Fruit fly (Drosophila melanogaster) whole organism, embryonic: ENCODE measurements around the gene CG1273.

Experiments
- Antp ChIP-seq: fragments of 200-800 bp; sonication (Bioruptor generic); optimal IDR thresholded peaks from 3 replicates; lab custom pipeline; 2016; ENCODE audit warnings: missing biosample characterization, missing genetic modification characterization
- Asciz ChIP-seq: fragments of 200-800 bp; sonication (Bioruptor generic); optimal IDR thresholded peaks from 2 replicates; lab custom pipeline; 2017; ENCODE audit warnings: missing biosample characterization, mild to moderate bottlenecking, missing genetic modification characterization, missing genetic modification reagents
- CG10267 ChIP-seq: fragments of 200-800 bp; sonication (Bioruptor generic); optimal IDR thresholded peaks from 2 replicates; lab custom pipeline; 2018; ENCODE audit warnings: missing biosample characterization, mild to moderate bottlenecking, missing genetic modification characterization, moderate library complexity
- CG10979 ChIP-seq: fragments of 200-800 bp; sonication (Bioruptor generic); optimal IDR thresholded peaks from 2 replicates; lab custom pipeline; 2018; ENCODE audit warnings: missing biosample characterization, mild to moderate bottlenecking, missing genetic modification characterization, moderate library complexity
- CG12391 ChIP-seq: fragments of 200-800 bp; sonication (Bioruptor generic); optimal IDR thresholded peaks from 3 replicates; lab custom pipeline; 2018; ENCODE audit warnings: missing biosample characterization, mild to moderate bottlenecking, missing genetic modification characterization, moderate library complexity
- CG13123 ChIP-seq: fragments of 200-800 bp; sonication (Bioruptor generic); optimal IDR thresholded peaks from 2 replicates; lab custom pipeline; 2016; ENCODE audit warnings: missing biosample characterization, missing genetic modification characterization
- CG14014 ChIP-seq: fragments of 200-800 bp; sonication (Bioruptor generic); IDR thresholded peaks from 2 replicates; pipeline ENCODE4 v1.3.6; 2022; ENCODE audit warnings: missing biosample characterization, missing genetic modification characterization
- CG14667 ChIP-seq: fragments of 200-800 bp; sonication (Bioruptor generic); IDR thresholded peaks from 2 replicates; pipeline ENCODE4 v1.3.6; 2022; ENCODE audit warnings: missing biosample characterization, missing genetic modification characterization
- CG15601 ChIP-seq: fragments of 200-800 bp; sonication (Bioruptor generic); optimal IDR thresholded peaks from 3 replicates; lab custom pipeline; 2019; ENCODE audit warnings: missing biosample characterization, mild to moderate bottlenecking, missing genetic modification characterization, moderate library complexity
- CG1647 ChIP-seq: fragments of 200-800 bp; sonication (Bioruptor generic); optimal IDR thresholded peaks from 3 replicates; lab custom pipeline; 2016; ENCODE audit warnings: missing biosample characterization, missing genetic modification characterization
- CG17361 ChIP-seq: fragments of 200-800 bp; sonication (Bioruptor generic); IDR thresholded peaks from 3 replicates; pipeline ENCODE4 v1.3.6; 2022; ENCODE audit warnings: missing biosample characterization, missing genetic modification characterization
- CG18011 ChIP-seq: fragments of 200-800 bp; sonication (Bioruptor generic); optimal IDR thresholded peaks from 2 replicates; lab custom pipeline; 2017; ENCODE audit warnings: missing biosample characterization, missing genetic modification characterization, mild to moderate bottlenecking, moderate library complexity, missing genotype
- CG18619 ChIP-seq: fragments of 200-800 bp; sonication (Bioruptor generic); optimal IDR thresholded peaks from 3 replicates; lab custom pipeline; 2017; ENCODE audit warnings: missing biosample characterization, mild to moderate bottlenecking, missing genetic modification characterization
- CG2120 ChIP-seq: fragments of 200-800 bp; sonication (Bioruptor generic); optimal IDR thresholded peaks from 3 replicates; lab custom pipeline; 2016; ENCODE audit warnings: missing biosample characterization, missing genetic modification characterization
- CG2678 ChIP-seq: fragments of 200-800 bp; sonication (Bioruptor generic); optimal IDR thresholded peaks from 3 replicates; lab custom pipeline; 2019; ENCODE audit warnings: missing biosample characterization, mild to moderate bottlenecking, missing genetic modification characterization, moderate library complexity
- CG34376 ChIP-seq: fragments of 200-800 bp; sonication (Bioruptor generic); optimal IDR thresholded peaks from 2 replicates; lab custom pipeline; 2018; ENCODE audit warnings: missing biosample characterization, mild to moderate bottlenecking, missing genetic modification characterization
- CG6683 ChIP-seq: fragments of 200-800 bp; sonication (Bioruptor generic); optimal IDR thresholded peaks from 2 replicates; lab custom pipeline; 2017; ENCODE audit warnings: missing biosample characterization, mild to moderate bottlenecking, missing genetic modification characterization, missing genetic modification reagents
- CG6791 ChIP-seq: fragments of 200-800 bp; sonication (Bioruptor generic); IDR thresholded peaks from 3 replicates; pipeline ENCODE4 v1.3.6; 2022; ENCODE audit warnings: missing biosample characterization, missing genetic modification characterization; ENCODE audit not compliant: partially characterized antibody
- D ChIP-seq, 2 experiments: fragments of 200-800 bp in 1 of 2; fragments of >200 bp in 1 of 2; sonication (Bioruptor generic) in 1 of 2; optimal IDR thresholded peaks; 2 replicates in 1 of 2; 3 replicates in 1 of 2; lab custom pipeline; 2017; ENCODE audit warnings: mild to moderate bottlenecking in 1 of 2, missing biosample characterization in 1 of 2, missing genetic modification characterization in 1 of 2, missing genetic modification reagents in 1 of 2
- GATAe ChIP-seq: fragments of 200-800 bp; sonication (Bioruptor generic); conservative IDR thresholded peaks from 2 replicates; pipeline ENCODE4 v1.3.6; 2022; ENCODE audit warnings: missing biosample characterization, missing genetic modification characterization
- Hmx ChIP-seq: fragments of 200-800 bp; sonication (Bioruptor generic); optimal IDR thresholded peaks from 2 replicates; lab custom pipeline; 2016; ENCODE audit warnings: missing biosample characterization, missing genetic modification characterization
- Meics ChIP-seq: fragments of 200-800 bp; sonication (Bioruptor generic); optimal IDR thresholded peaks from 2 replicates; lab custom pipeline; 2017; ENCODE audit warnings: missing biosample characterization, mild to moderate bottlenecking, missing genetic modification characterization
- Mes4 ChIP-seq: fragments of 200-800 bp; sonication (Bioruptor generic); optimal IDR thresholded peaks from 2 replicates; lab custom pipeline; 2016; ENCODE audit warnings: missing biosample characterization, missing genetic modification characterization
- Oli ChIP-seq: fragments of 200-800 bp; sonication (Bioruptor generic); optimal IDR thresholded peaks from 2 replicates; lab custom pipeline; 2018; ENCODE audit warnings: missing biosample characterization, mild to moderate bottlenecking, missing genetic modification characterization, moderate library complexity
- Pdp1 ChIP-seq, 2 experiments: fragments of 200-800 bp; sonication (Bioruptor generic); optimal IDR thresholded peaks; 3 replicates each; lab custom pipeline; 2016; ENCODE audit warnings: missing biosample characterization in 2 of 2, missing genetic modification characterization in 2 of 2, mild to moderate bottlenecking in 1 of 2, moderate library complexity in 1 of 2
- Scr ChIP-seq: fragments of 200-800 bp; sonication (Bioruptor generic); IDR thresholded peaks from 2 replicates; pipeline ENCODE4 v1.3.6; 2022; ENCODE audit warnings: missing biosample characterization, missing genetic modification characterization; ENCODE audit not compliant: partially characterized antibody
- Sox102F ChIP-seq: fragments of 200-800 bp; sonication (Bioruptor generic); optimal IDR thresholded peaks from 2 replicates; lab custom pipeline; 2018; ENCODE audit warnings: missing biosample characterization, mild to moderate bottlenecking, missing genetic modification characterization, moderate library complexity
- Xbp1 ChIP-seq: fragments of 200-800 bp; sonication (Bioruptor generic); optimal IDR thresholded peaks from 3 replicates; lab custom pipeline; 2016; ENCODE audit warnings: missing biosample characterization, mild to moderate bottlenecking, missing genetic modification characterization
- bcd ChIP-seq: fragments of 200-800 bp; sonication (Bioruptor generic); optimal IDR thresholded peaks from 2 replicates; lab custom pipeline; 2017; ENCODE audit warnings: missing biosample characterization, mild to moderate bottlenecking, missing genetic modification characterization
- bsh ChIP-seq, 2 experiments: fragments of 200-800 bp; sonication (Bioruptor generic); optimal IDR thresholded peaks; 2 replicates each; lab custom pipeline; 2017 to 2018; ENCODE audit warnings: mild to moderate bottlenecking in 2 of 2, missing biosample characterization in 2 of 2, missing genetic modification characterization in 2 of 2, moderate library complexity in 1 of 2
- ci ChIP-seq: fragments of 200-800 bp; sonication (Bioruptor generic); IDR thresholded peaks from 3 replicates; pipeline ENCODE4 v1.3.6; 2022; ENCODE audit warnings: missing biosample characterization, missing genetic modification characterization
- cwo ChIP-seq: fragments of 200-800 bp; sonication (Bioruptor generic); optimal IDR thresholded peaks from 3 replicates; lab custom pipeline; 2017; ENCODE audit warnings: missing biosample characterization, missing genetic modification characterization, mild to moderate bottlenecking, moderate library complexity, missing genetic modification reagents
- disco-r ChIP-seq: fragments of 200-800 bp; sonication (Bioruptor generic); optimal IDR thresholded peaks from 2 replicates; lab custom pipeline; 2016; ENCODE audit warnings: missing biosample characterization, missing genetic modification characterization
- exex ChIP-seq: fragments of 200-800 bp; sonication (Bioruptor generic); optimal IDR thresholded peaks from 4 replicates; lab custom pipeline; 2018; ENCODE audit warnings: missing biosample characterization, mild to moderate bottlenecking, missing genetic modification characterization, moderate library complexity
- grau ChIP-seq: fragments of 200-800 bp; optimal IDR thresholded peaks from 3 replicates; lab custom pipeline; 2019; ENCODE audit warnings: missing biosample characterization, mild to moderate bottlenecking, missing genetic modification characterization, moderate library complexity
- kah ChIP-seq: fragments of 200-800 bp; sonication (Bioruptor generic); optimal IDR thresholded peaks from 2 replicates; lab custom pipeline; 2018; ENCODE audit warnings: missing biosample characterization, mild to moderate bottlenecking, missing genetic modification characterization
- lilli ChIP-seq: fragments of 200-800 bp; sonication (Bioruptor generic); optimal IDR thresholded peaks from 3 replicates; lab custom pipeline; 2016; ENCODE audit warnings: missing biosample characterization, missing genetic modification characterization
- mam ChIP-seq: fragments of 200-800 bp; sonication (Bioruptor generic); optimal IDR thresholded peaks from 3 replicates; lab custom pipeline; 2016; ENCODE audit warnings: missing biosample characterization, missing genetic modification characterization
- odd ChIP-seq: fragments of 200-800 bp; sonication (Bioruptor generic); optimal IDR thresholded peaks from 2 replicates; lab custom pipeline; 2017; ENCODE audit warnings: missing biosample characterization, mild to moderate bottlenecking, missing genetic modification characterization
- ranshi ChIP-seq: fragments of 200-800 bp; sonication (Bioruptor generic); IDR thresholded peaks from 2 replicates; pipeline ENCODE4 v1.3.6; 2022; ENCODE audit warnings: missing biosample characterization, missing genetic modification characterization
- sens ChIP-seq: fragments of 200-800 bp; sonication (Bioruptor generic); peaks from one replicate; lab custom pipeline; 2016; ENCODE audit warnings: missing biosample characterization, missing genetic modification characterization
- stc ChIP-seq: fragments of 200-800 bp; sonication (Bioruptor generic); IDR thresholded peaks from 2 replicates; pipeline ENCODE4 v1.3.6; 2022; ENCODE audit warnings: missing biosample characterization, missing genetic modification characterization
- sug ChIP-seq: fragments of 200-800 bp; optimal IDR thresholded peaks from 2 replicates; lab custom pipeline; 2019; ENCODE audit warnings: missing biosample characterization, mild to moderate bottlenecking, missing genetic modification characterization, moderate library complexity
- unpg ChIP-seq: fragments of 200-800 bp; sonication (Bioruptor generic); optimal IDR thresholded peaks from 3 replicates; lab custom pipeline; 2018; ENCODE audit warnings: missing biosample characterization, mild to moderate bottlenecking, missing genetic modification characterization, moderate library complexity
- vvl ChIP-seq: fragments of 200-800 bp; sonication (Bioruptor generic); IDR thresholded peaks from 2 replicates; pipeline ENCODE4 v1.3.6; 2022; ENCODE audit warnings: missing biosample characterization, missing genetic modification characterization
- wdn ChIP-seq: fragments of 200-800 bp; sonication (Bioruptor generic); IDR thresholded peaks from 2 replicates; pipeline ENCODE4 v1.3.6; 2022; ENCODE audit warnings: missing biosample characterization, missing genetic modification characterization
- zfh1 ChIP-seq: fragments of 200-800 bp; sonication (Bioruptor generic); IDR thresholded peaks from 3 replicates; pipeline ENCODE4 v1.3.6; 2022; ENCODE audit warnings: missing biosample characterization, missing genetic modification characterization

The CG1273 gene

DNA sequence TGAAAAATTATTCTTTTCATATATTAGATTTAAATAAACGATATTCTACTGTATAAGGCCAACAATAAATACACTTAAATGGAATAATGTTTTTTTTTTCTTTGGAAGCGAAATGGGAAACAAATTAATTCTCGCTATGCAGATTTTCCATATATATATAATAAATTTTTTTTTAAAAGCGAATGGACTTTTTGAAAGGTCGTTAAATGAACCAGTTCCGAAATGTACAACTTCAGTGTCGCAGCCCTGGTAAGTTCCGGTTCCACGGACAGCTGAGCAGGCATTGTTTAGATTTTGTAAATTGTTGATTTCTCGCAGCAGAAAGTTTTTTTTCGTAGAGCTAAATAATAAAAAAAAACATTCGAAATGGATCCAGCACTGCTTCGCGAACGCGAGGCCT is 23.3 kb downstream of the CG1273 start, which contains the start of gene TfIIEbeta (continued):
- no peak for TF ChIP-seq CG13123
- TF ChIP-seq ranshi (GFP tag; lab: Robert Waterston, UW) = no peak

DNA sequence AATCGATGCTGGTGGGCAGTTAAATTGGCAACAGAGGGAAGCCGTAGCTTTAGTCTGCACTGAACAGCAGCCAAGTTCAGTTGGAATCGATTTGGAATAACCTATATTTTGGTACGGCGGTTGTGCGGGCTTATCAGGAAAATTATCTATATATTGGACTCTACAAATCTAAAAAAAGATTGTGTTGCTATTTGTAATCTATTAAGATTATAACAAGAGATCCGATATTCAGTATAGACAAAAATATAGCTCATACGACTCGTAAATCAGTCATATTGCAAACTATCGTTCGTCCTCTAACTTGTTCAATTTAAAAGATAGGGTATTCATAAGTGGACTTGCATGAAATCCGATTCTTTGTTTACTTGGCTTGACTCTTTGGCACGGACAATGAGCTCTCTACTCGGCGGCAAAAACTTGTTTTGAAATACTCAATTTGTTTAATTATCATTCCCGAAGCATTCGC is 25.1 kb downstream of the CG1273 start, which contains the start of gene Hexo1:
Hexo1 (plus strand) TSS at position 51 of the 466 bp plus-strand sequence.
- TF ChIP-seq Antp (GFP tag; lab: Kevin White, UChicago) = no peak
- peak; percentile 56; the same call in 1 of the 3 replicates for TF ChIP-seq ci (GFP tag; lab: Robert Waterston, UW)
- no peak for TF ChIP-seq D (optimal IDR thresholded peaks at IDR 0.05; lab: Kevin White, UChicago)
- no peak for TF ChIP-seq D (GFP tag; optimal IDR thresholded peaks at IDR 0.05; lab: Kevin White, UChicago)
- no peak for TF ChIP-seq Asciz (GFP tag; lab: Kevin White, UChicago)
- TF ChIP-seq Mes4 (GFP tag; lab: Kevin White, UChicago) = no peak
- TF ChIP-seq kah (GFP tag; lab: Kevin White, UChicago) = no peak
- TF ChIP-seq GATAe (GFP tag; lab: Robert Waterston, UW) = peak; percentile 37; the same call in 1 of the 2 replicates
- TF ChIP-seq odd (GFP tag; lab: Kevin White, UChicago) = peak; percentile 36
- TF ChIP-seq Sox102F (GFP tag; lab: Kevin White, UChicago) = peak; percentile 33
- no peak for TF ChIP-seq Scr
- peak; percentile 15 for TF ChIP-seq mam (GFP tag; lab: Kevin White, UChicago)
- no peak for TF ChIP-seq CG15601 (tag; lab: Kevin White, UChicago)
- TF ChIP-seq CG34376 (GFP tag; lab: Kevin White, UChicago) = peak; percentile 79
- TF ChIP-seq CG10979 (tag; lab: Kevin White, UChicago) = peak; percentile 21
- TF ChIP-seq CG2678 (tag; lab: Kevin White, UChicago) = peak; percentile 51
- TF ChIP-seq Oli (tag; lab: Kevin White, UChicago) = peak; percentile 25
- no peak; the same call in 1 of the 2 replicates for TF ChIP-seq vvl
- peak; percentile 1 for TF ChIP-seq Xbp1 (GFP tag; lab: Kevin White, UChicago)
- TF ChIP-seq CG18619 (GFP tag; lab: Kevin White, UChicago) = no peak
- no peak for TF ChIP-seq Hmx
- TF ChIP-seq CG18011 (GFP tag; lab: Kevin White, UChicago) = peak; percentile 23
- no peak for TF ChIP-seq zfh1
- peak; percentile 36 for TF ChIP-seq unpg (GFP tag; lab: Kevin White, UChicago)
- peak; percentile 17 for TF ChIP-seq cwo (GFP tag; lab: Kevin White, UChicago)
- TF ChIP-seq CG6791 (GFP tag; lab: Robert Waterston, UW) = 0 out of 3 replicates have a peak, but pooled peaks have one; percentile 22
- peak; percentile 8 for TF ChIP-seq CG10267 (tag; lab: Kevin White, UChicago)
- peak; percentile 21 for TF ChIP-seq sens
- TF ChIP-seq CG12391 (tag; lab: Kevin White, UChicago) = peak; percentile 27
- no peak for TF ChIP-seq disco-r (GFP tag; lab: Kevin White, UChicago)
- 0 out of 2 replicates have a peak, but pooled peaks have one; percentile 33 for TF ChIP-seq wdn (GFP tag; lab: Robert Waterston, UW)
- peak; percentile 80 for TF ChIP-seq sug
- TF ChIP-seq CG2120 = peak; percentile 53
- peak; percentile 44 for TF ChIP-seq Meics (GFP tag; lab: Kevin White, UChicago)
- peak; percentile 39 for TF ChIP-seq grau (tag; lab: Kevin White, UChicago)
- peak in 1 of 2 experiments; percentile 23 for TF ChIP-seq Pdp1 (GFP tag; optimal IDR thresholded peaks at IDR 0.05; lab: Kevin White, UChicago)
- peak; percentile 35 to 58 for TF ChIP-seq bsh (GFP tag; optimal IDR thresholded peaks at IDR 0.05; lab: Kevin White, UChicago)
- TF ChIP-seq stc (GFP tag; lab: Robert Waterston, UW) = no peak
- no peak for TF ChIP-seq CG6683 (GFP tag; lab: Kevin White, UChicago)
- TF ChIP-seq CG14667 = no peak
- TF ChIP-seq exex = peak; percentile 48
- TF ChIP-seq CG14014 (GFP tag; lab: Robert Waterston, UW) = 0 out of 2 replicates have a peak, but pooled peaks have one; percentile 16
- TF ChIP-seq CG17361 = peak; percentile 30; the same call in 1 of the 3 replicates
- TF ChIP-seq bcd = peak; percentile 10
- no peak for TF ChIP-seq CG1647 (GFP tag; lab: Kevin White, UChicago)
- peak; percentile 39 for TF ChIP-seq lilli
